Fruit fly (Drosophila melanogaster) whole organism, prepupa: Measurements from ENCODE around the gene DIP2.

Source experiments
- Blimp-1 ChIP-seq: fragments of 200-800 bp; sonication (Bioruptor generic); optimal IDR thresholded peaks from 3 replicates; lab custom pipeline; 2017; ENCODE audit warnings: missing biosample characterization, missing genetic modification characterization, mild to moderate bottlenecking, moderate library complexity, missing genetic modification reagents
- CG10631 ChIP-seq: fragments of 200-800 bp; sonication (Bioruptor generic); optimal IDR thresholded peaks from 2 replicates; lab custom pipeline; 2016; ENCODE audit warnings: missing biosample characterization, missing genetic modification characterization
- CG10669 ChIP-seq: fragments of 200-800 bp; sonication (Bioruptor generic); optimal IDR thresholded peaks from 3 replicates; lab custom pipeline; 2018; ENCODE audit warnings: missing biosample characterization, mild to moderate bottlenecking, missing genetic modification characterization, moderate library complexity
- CG11294 ChIP-seq: fragments of 200-800 bp; sonication (Bioruptor generic); IDR thresholded peaks from 2 replicates; pipeline ENCODE4 v1.3.6; 2022; ENCODE audit warnings: missing biosample characterization, missing genetic modification characterization
- CG11762 ChIP-seq: fragments of 200-800 bp; sonication (Bioruptor generic); optimal IDR thresholded peaks from 3 replicates; lab custom pipeline; 2016; ENCODE audit warnings: missing biosample characterization, missing genetic modification characterization; ENCODE audit not compliant: insufficient read depth
- CG15336 ChIP-seq: fragments of 200-800 bp; sonication (Bioruptor generic); IDR thresholded peaks from 2 replicates; pipeline ENCODE4 v1.3.6; 2022; ENCODE audit warnings: missing biosample characterization, missing genetic modification characterization
- CG1621 ChIP-seq: fragments of 200-800 bp; sonication (Bioruptor generic); optimal IDR thresholded peaks from 3 replicates; lab custom pipeline; 2018; ENCODE audit warnings: missing biosample characterization, mild to moderate bottlenecking, missing genetic modification characterization
- CG16779 ChIP-seq: fragments of 200-800 bp; sonication (Bioruptor generic); optimal IDR thresholded peaks from 3 replicates; lab custom pipeline; 2017; ENCODE audit warnings: missing biosample characterization, mild to moderate bottlenecking, missing genetic modification characterization
- CG3032 ChIP-seq: fragments of 200-800 bp; optimal IDR thresholded peaks from 2 replicates; lab custom pipeline; 2019; ENCODE audit warnings: missing biosample characterization, mild to moderate bottlenecking, missing genetic modification characterization, moderate library complexity
- CG31627 ChIP-seq: fragments of 200-800 bp; sonication (Bioruptor generic); optimal IDR thresholded peaks from 3 replicates; lab custom pipeline; 2016; ENCODE audit warnings: missing biosample characterization, missing genetic modification characterization
- CG32006 ChIP-seq: fragments of 200-800 bp; sonication (Bioruptor generic); optimal IDR thresholded peaks from 3 replicates; lab custom pipeline; 2017; ENCODE audit warnings: missing biosample characterization, mild to moderate bottlenecking, missing genetic modification characterization
- CG3919 ChIP-seq: fragments of 200-800 bp; sonication (Bioruptor generic); optimal IDR thresholded peaks from 3 replicates; lab custom pipeline; 2016; ENCODE audit warnings: missing biosample characterization, missing genetic modification characterization
- CG4318 ChIP-seq: fragments of 200-800 bp; sonication (Bioruptor generic); optimal IDR thresholded peaks from 3 replicates; lab custom pipeline; 2017; ENCODE audit warnings: missing biosample characterization, mild to moderate bottlenecking, missing genetic modification characterization
- CG6163 ChIP-seq: fragments of 200-800 bp; sonication (Bioruptor generic); IDR thresholded peaks from 3 replicates; pipeline ENCODE4 v1.3.6; 2022; ENCODE audit warnings: missing biosample characterization, missing genetic modification characterization
- CG6276 ChIP-seq: fragments of 200-800 bp; sonication (Bioruptor generic); optimal IDR thresholded peaks from 2 replicates; lab custom pipeline; 2017; ENCODE audit warnings: missing biosample characterization, mild to moderate bottlenecking, missing genetic modification characterization
- CG6792 ChIP-seq: fragments of 200-800 bp; sonication (Bioruptor generic); optimal IDR thresholded peaks from 3 replicates; lab custom pipeline; 2016; ENCODE audit warnings: missing biosample characterization, missing genetic modification characterization
- CG7368 ChIP-seq: fragments of 200-800 bp; sonication (Bioruptor generic); optimal IDR thresholded peaks from 3 replicates; lab custom pipeline; 2016; ENCODE audit warnings: missing biosample characterization, missing genetic modification characterization
- CG8119 ChIP-seq: fragments of 200-800 bp; sonication (Bioruptor generic); IDR thresholded peaks from 3 replicates; pipeline ENCODE4 v1.3.6; 2022; ENCODE audit warnings: missing biosample characterization, missing genetic modification characterization
- CG8319 ChIP-seq: fragments of 200-800 bp; sonication (Bioruptor generic); optimal IDR thresholded peaks from 3 replicates; lab custom pipeline; 2016; ENCODE audit warnings: missing biosample characterization, missing genetic modification characterization
- CG9139 ChIP-seq: fragments of 200-800 bp; sonication (Bioruptor generic); optimal IDR thresholded peaks from 3 replicates; lab custom pipeline; 2017; ENCODE audit warnings: missing biosample characterization, mild to moderate bottlenecking, missing genetic modification characterization
- Eip75B ChIP-seq: fragments of 200-800 bp; sonication (Bioruptor generic); optimal IDR thresholded peaks from 3 replicates; lab custom pipeline; 2016; ENCODE audit warnings: missing biosample characterization, missing genetic modification characterization
- Eip78C ChIP-seq: fragments of 200-800 bp; sonication (Bioruptor generic); peaks from one replicate; lab custom pipeline; 2016; ENCODE audit warnings: missing biosample characterization, missing genetic modification characterization
- Ets21C ChIP-seq: fragments of 200-800 bp; sonication (Bioruptor generic); optimal IDR thresholded peaks from 3 replicates; lab custom pipeline; 2016; ENCODE audit warnings: missing biosample characterization, missing genetic modification characterization
- Ets96B ChIP-seq: fragments of 200-800 bp; optimal IDR thresholded peaks from 2 replicates; lab custom pipeline; 2019; ENCODE audit warnings: missing biosample characterization, mild to moderate bottlenecking, missing genetic modification characterization, moderate library complexity
- Gug ChIP-seq: fragments of 200-800 bp; sonication (Bioruptor generic); IDR thresholded peaks from 2 replicates; pipeline ENCODE4 v1.3.6; 2022; ENCODE audit warnings: missing biosample characterization, missing genetic modification characterization
- Hr38 ChIP-seq: sonication (Bioruptor generic); optimal IDR thresholded peaks from 2 replicates; lab custom pipeline; 2016; ENCODE audit warnings: missing biosample characterization, missing genetic modification characterization
- Hr39 ChIP-seq: fragments of 200-800 bp; sonication (Bioruptor generic); optimal IDR thresholded peaks from 2 replicates; lab custom pipeline; 2016; ENCODE audit warnings: missing biosample characterization, missing genetic modification characterization
- Smox ChIP-seq: fragments of 200-800 bp; sonication (Bioruptor generic); optimal IDR thresholded peaks from 3 replicates; lab custom pipeline; 2016; ENCODE audit warnings: missing biosample characterization, missing genetic modification characterization
- Sox102F ChIP-seq: fragments of 200-800 bp; sonication (Bioruptor generic); optimal IDR thresholded peaks from 2 replicates; lab custom pipeline; 2016; ENCODE audit warnings: missing biosample characterization, mild to moderate bottlenecking, missing genetic modification characterization
- Sox14 ChIP-seq: fragments of 200-800 bp; sonication (Bioruptor generic); optimal IDR thresholded peaks from 3 replicates; lab custom pipeline; 2016; ENCODE audit warnings: missing biosample characterization, missing genetic modification characterization
- Sox15 ChIP-seq: fragments of 200-800 bp; sonication (Bioruptor generic); optimal IDR thresholded peaks from 3 replicates; lab custom pipeline; 2016; ENCODE audit warnings: missing biosample characterization, missing genetic modification characterization
- achi ChIP-seq: fragments of 200-800 bp; sonication (Bioruptor generic); optimal IDR thresholded peaks from 3 replicates; lab custom pipeline; 2016; ENCODE audit warnings: missing biosample characterization, missing genetic modification characterization
- acj6 ChIP-seq: fragments of 200-800 bp; sonication (Bioruptor generic); optimal IDR thresholded peaks from 3 replicates; lab custom pipeline; 2016; ENCODE audit warnings: missing biosample characterization, missing genetic modification characterization
- cyc ChIP-seq: fragments of 200-800 bp; sonication (Bioruptor generic); optimal IDR thresholded peaks from 3 replicates; lab custom pipeline; 2016; ENCODE audit warnings: missing biosample characterization, missing genetic modification characterization
- dsx ChIP-seq: fragments of 200-800 bp; optimal IDR thresholded peaks from 3 replicates; lab custom pipeline; 2019; ENCODE audit warnings: missing biosample characterization, mild to moderate bottlenecking, missing genetic modification characterization, moderate library complexity; ENCODE audit not compliant: poor library complexity, severe bottlenecking
- eg ChIP-seq: fragments of 200-800 bp; sonication (Bioruptor generic); IDR thresholded peaks from 3 replicates; pipeline ENCODE4 v1.3.6; 2022; ENCODE audit warnings: missing biosample characterization, missing genetic modification characterization
- esn ChIP-seq: fragments of 200-800 bp; sonication (Bioruptor generic); optimal IDR thresholded peaks from 2 replicates; lab custom pipeline; 2016; ENCODE audit warnings: missing biosample characterization, mild to moderate bottlenecking, missing genetic modification characterization, moderate library complexity
- fd85E ChIP-seq: fragments of 200-800 bp; sonication (Bioruptor generic); optimal IDR thresholded peaks from 3 replicates; lab custom pipeline; 2016; ENCODE audit warnings: missing biosample characterization, missing genetic modification characterization
- fkh ChIP-seq: fragments of 200-800 bp; sonication (Bioruptor generic); optimal IDR thresholded peaks from 3 replicates; lab custom pipeline; 2017; ENCODE audit warnings: missing biosample characterization, mild to moderate bottlenecking, missing genetic modification characterization, moderate library complexity
- net ChIP-seq: fragments of 200-800 bp; sonication (Bioruptor generic); optimal IDR thresholded peaks from 3 replicates; lab custom pipeline; 2016; ENCODE audit warnings: missing biosample characterization, missing genetic modification characterization
- pdm3 ChIP-seq: fragments of 200-800 bp; sonication (Bioruptor generic); optimal IDR thresholded peaks from 3 replicates; lab custom pipeline; 2016; ENCODE audit warnings: missing biosample characterization, missing genetic modification characterization
- salr ChIP-seq, 2 experiments: fragments of 200-800 bp; sonication (Bioruptor generic); optimal IDR thresholded peaks; 3 replicates each; lab custom pipeline; 2016 to 2018; ENCODE audit warnings: missing biosample characterization in 2 of 2, missing genetic modification characterization in 2 of 2, mild to moderate bottlenecking in 1 of 2
- svp ChIP-seq: fragments of 200-800 bp; sonication (Bioruptor generic); peaks from one replicate; lab custom pipeline; 2016; ENCODE audit warnings: missing biosample characterization, missing genetic modification characterization

Gene DIP2

dm6 chr3L:224004-224951 lies 33.5 kb downstream of the DIP2 start (continued):
- TF ChIP-seq Sox14 (GFP tag; lab: Kevin White, UChicago) (peak; percentile 71), salr (GFP tag; optimal IDR thresholded peaks at IDR 0.05; lab: Kevin White, UChicago) (no peak), Ets21C (GFP tag; lab: Kevin White, UChicago) (no peak), net (GFP tag; lab: Kevin White, UChicago) (no peak), Eip78C (GFP tag; lab: Kevin White, UChicago) (peak; percentile 59), pdm3 (GFP tag; lab: Kevin White, UChicago) (no peak), Eip75B (GFP tag; lab: Kevin White, UChicago) (no peak), Sox102F (GFP tag; lab: Kevin White, UChicago) (no peak), cyc (no peak), CG3032 (tag; lab: Kevin White, UChicago) (no peak), CG10631 (no peak), fd85E (GFP tag; lab: Kevin White, UChicago) (no peak), CG9139 (GFP tag; lab: Kevin White, UChicago) (peak; percentile 41), CG1621 (tag; lab: Kevin White, UChicago) (peak; percentile 62), CG4318 (no peak)

- TF ChIP-seq eg (GFP tag; lab: Robert Waterston, UW) (peak; percentile 86), CG3919 (GFP tag; lab: Kevin White, UChicago) (peak; percentile 78), CG6276 (GFP tag; lab: Kevin White, UChicago) (peak; percentile 74), Eip78C (GFP tag; lab: Kevin White, UChicago) (peak; percentile 91), CG31627 (GFP tag; lab: Kevin White, UChicago) (peak; percentile 92), CG32006 (GFP tag; lab: Kevin White, UChicago) (peak; percentile 94), Sox102F (GFP tag; lab: Kevin White, UChicago) (peak; percentile 74), Sox14 (GFP tag; lab: Kevin White, UChicago) (peak; percentile 79), CG11762 (peak; percentile 40), CG6792 (GFP tag; lab: Kevin White, UChicago) (peak; percentile 74), Sox15 (GFP tag; lab: Kevin White, UChicago) (peak; percentile 83), esn (GFP tag; lab: Kevin White, UChicago) (peak; percentile 88), CG8119 (GFP tag; lab: Robert Waterston, UW) (peak; percentile 74), Smox (peak; percentile 78), CG3032 (tag; lab: Kevin White, UChicago) (peak; percentile 81), CG15336 (GFP tag; lab: Robert Waterston, UW) (peak; percentile 62), fkh (GFP tag; lab: Kevin White, UChicago) (no peak), Hr39 (GFP tag; lab: Kevin White, UChicago) (peak; percentile 89), Hr38 (GFP tag; lab: Kevin White, UChicago) (no peak), acj6 (GFP tag; lab: Kevin White, UChicago) (peak; percentile 88), CG7368 (GFP tag; lab: Kevin White, UChicago) (no peak), net (GFP tag; lab: Kevin White, UChicago) (peak; percentile 77), CG1621 (tag; lab: Kevin White, UChicago) (peak; percentile 42), CG11294 (GFP tag; lab: Robert Waterston, UW) (peak; percentile 65; the same call in 1 of the 2 replicates), Eip75B (GFP tag; lab: Kevin White, UChicago) (peak; percentile 79), CG16779 (tag; lab: Kevin White, UChicago) (no peak), Blimp-1 (peak; percentile 65), dsx (GFP tag; lab: Kevin White, UChicago) (peak; percentile 67), svp (peak; percentile 93), CG4318 (no peak), CG8319 (GFP tag; lab: Kevin White, UChicago) (peak; percentile 57), pdm3 (GFP tag; lab: Kevin White, UChicago) (peak; percentile 86), cyc (peak; percentile 89), Ets21C (GFP tag; lab: Kevin White, UChicago) (peak; percentile 86), CG10669 (GFP tag; lab: Kevin White, UChicago) (peak; percentile 72), CG10631 (peak; percentile 86), CG6163 (peak; percentile 81), Gug (GFP tag; lab: Robert Waterston, UW) (peak; percentile 66), Ets96B (tag; lab: Kevin White, UChicago) (peak; percentile 70), achi (GFP tag; lab: Kevin White, UChicago) (peak; percentile 78)
Measured at dm6 chr3L:223019-223902, 34.5 kb downstream of the DIP2 start, which contains the start of the genes pyx and CG33229. TSS of gene pyx (minus strand) at chr3L:223069. TSS of gene CG33229 (plus strand) at chr3L:223852.
